Fruit fly (Drosophila melanogaster) whole organism, embryonic: Measurements from ENCODE around the gene Trm1.
A peak's percentile ranks its signal among the peaks of the same experiment; 100 is the strongest.

Source experiments
- CG10274 ChIP-seq: fragments of 200-800 bp; sonication (Bioruptor generic); optimal IDR thresholded peaks from 3 replicates; lab custom pipeline; 2017; ENCODE audit warnings: missing biosample characterization, mild to moderate bottlenecking, missing genetic modification characterization
- CG11085 ChIP-seq: fragments of 200-800 bp; sonication (Bioruptor generic); IDR thresholded peaks from 2 replicates; pipeline ENCODE4 v1.3.6; 2022; ENCODE audit warnings: missing biosample characterization, missing genetic modification characterization
- CG12071 ChIP-seq: fragments of 200-800 bp; sonication (Bioruptor generic); optimal IDR thresholded peaks from 3 replicates; lab custom pipeline; 2018; ENCODE audit warnings: missing biosample characterization, mild to moderate bottlenecking, missing genetic modification characterization
- CG12104 ChIP-seq: fragments of 200-800 bp; sonication (Bioruptor generic); optimal IDR thresholded peaks from 3 replicates; lab custom pipeline; 2016; ENCODE audit warnings: missing biosample characterization, missing genetic modification characterization
- CG12155 ChIP-seq: fragments of 200-800 bp; sonication (Bioruptor generic); optimal IDR thresholded peaks from 3 replicates; lab custom pipeline; 2016; ENCODE audit warnings: missing biosample characterization, missing genetic modification characterization
- CG12744 ChIP-seq: fragments of 200-800 bp; sonication (Bioruptor generic); optimal IDR thresholded peaks from 2 replicates; lab custom pipeline; 2016; ENCODE audit warnings: missing biosample characterization, missing genetic modification characterization
- CG17829 ChIP-seq: fragments of 200-800 bp; optimal IDR thresholded peaks from 2 replicates; lab custom pipeline; 2019; ENCODE audit warnings: missing biosample characterization, mild to moderate bottlenecking, missing genetic modification characterization, moderate library complexity
- CG18262 ChIP-seq: fragments of 200-800 bp; optimal IDR thresholded peaks from 3 replicates; lab custom pipeline; 2019; ENCODE audit warnings: missing biosample characterization, mild to moderate bottlenecking, missing genetic modification characterization, moderate library complexity
- CG1832 ChIP-seq: fragments of 200-800 bp; sonication (Bioruptor generic); optimal IDR thresholded peaks from 2 replicates; lab custom pipeline; 2017; ENCODE audit warnings: missing biosample characterization, mild to moderate bottlenecking, missing genetic modification characterization, inconsistent platforms
- CG2875 ChIP-seq: fragments of 200-800 bp; sonication (Bioruptor generic); optimal IDR thresholded peaks from 2 replicates; lab custom pipeline; 2017; ENCODE audit warnings: missing biosample characterization, mild to moderate bottlenecking, missing genetic modification characterization, missing genetic modification reagents
- CG30020 ChIP-seq: fragments of 200-800 bp; optimal IDR thresholded peaks from 2 replicates; lab custom pipeline; 2019; ENCODE audit warnings: missing biosample characterization, mild to moderate bottlenecking, missing genetic modification characterization, moderate library complexity
- CG30403 ChIP-seq: fragments of 200-800 bp; sonication (Bioruptor generic); optimal IDR thresholded peaks from 3 replicates; lab custom pipeline; 2016; ENCODE audit warnings: missing biosample characterization, missing genetic modification characterization
- CG3065 ChIP-seq: fragments of 200-800 bp; sonication (Bioruptor generic); optimal IDR thresholded peaks from 2 replicates; lab custom pipeline; 2016; ENCODE audit warnings: missing biosample characterization, missing genetic modification characterization
- CG31224 ChIP-seq: fragments of 200-800 bp; sonication (Bioruptor generic); IDR thresholded peaks from 2 replicates; pipeline ENCODE4 v1.3.6; 2022; ENCODE audit warnings: missing biosample characterization, missing genetic modification characterization
- CG32772 ChIP-seq: fragments of 200-800 bp; sonication (Bioruptor generic); IDR thresholded peaks from 2 replicates; pipeline ENCODE4 v1.3.6; 2022; ENCODE audit warnings: missing biosample characterization, missing genetic modification characterization
- CG6654 ChIP-seq: fragments of 200-800 bp; sonication (Bioruptor generic); optimal IDR thresholded peaks from 2 replicates; lab custom pipeline; 2017; ENCODE audit warnings: missing biosample characterization, mild to moderate bottlenecking, missing genetic modification characterization
- CG7928 ChIP-seq: fragments of 200-800 bp; sonication (Bioruptor generic); optimal IDR thresholded peaks from 2 replicates; lab custom pipeline; 2017; ENCODE audit warnings: missing biosample characterization, mild to moderate bottlenecking, missing genetic modification characterization
- CG7963 ChIP-seq: fragments of 200-800 bp; sonication (Bioruptor generic); IDR thresholded peaks from 3 replicates; pipeline ENCODE4 v1.3.6; 2022; ENCODE audit warnings: missing biosample characterization, missing genetic modification characterization; ENCODE audit not compliant: partially characterized antibody
- CG8944 ChIP-seq: fragments of 200-800 bp; sonication (Bioruptor generic); optimal IDR thresholded peaks from 3 replicates; lab custom pipeline; 2016; ENCODE audit warnings: missing biosample characterization, missing genetic modification characterization
- Camta ChIP-seq: fragments of 200-800 bp; sonication (Bioruptor generic); optimal IDR thresholded peaks from 2 replicates; lab custom pipeline; 2016; ENCODE audit warnings: missing biosample characterization, missing genetic modification characterization
- Chrac-16 ChIP-seq: fragments of 200-800 bp; sonication (Bioruptor generic); optimal IDR thresholded peaks from 3 replicates; lab custom pipeline; 2016; ENCODE audit warnings: missing biosample characterization, missing genetic modification characterization
- CoRest ChIP-seq: fragments of 200-800 bp; sonication (Bioruptor generic); optimal IDR thresholded peaks from 3 replicates; lab custom pipeline; 2018; ENCODE audit warnings: missing biosample characterization, mild to moderate bottlenecking, missing genetic modification characterization, moderate library complexity
- Dbx ChIP-seq: fragments of 200-800 bp; sonication (Bioruptor generic); IDR thresholded peaks from 3 replicates; pipeline ENCODE4 v1.3.6; 2022; ENCODE audit warnings: missing biosample characterization, missing genetic modification characterization
- Gsc ChIP-seq: fragments of 200-800 bp; sonication (Bioruptor generic); IDR thresholded peaks from 2 replicates; pipeline ENCODE4 v1.3.6; 2022; ENCODE audit warnings: missing biosample characterization, missing genetic modification characterization
- HHEX ChIP-seq: fragments of 200-800 bp; sonication (Bioruptor generic); optimal IDR thresholded peaks from 3 replicates; lab custom pipeline; 2017; ENCODE audit warnings: missing biosample characterization, mild to moderate bottlenecking, missing genetic modification characterization, missing genetic modification reagents
- Myb ChIP-seq: fragments of 200-800 bp; sonication (Bioruptor generic); optimal IDR thresholded peaks from 2 replicates; lab custom pipeline; 2016; ENCODE audit warnings: missing biosample characterization, missing genetic modification characterization
- NK7.1 ChIP-seq: fragments of 200-800 bp; sonication (Bioruptor generic); optimal IDR thresholded peaks from 3 replicates; lab custom pipeline; 2016; ENCODE audit warnings: missing biosample characterization, missing genetic modification characterization
- Spps ChIP-seq: fragments of 200-800 bp; sonication (Bioruptor generic); optimal IDR thresholded peaks from 2 replicates; lab custom pipeline; 2018; ENCODE audit warnings: missing biosample characterization, mild to moderate bottlenecking, missing genetic modification characterization
- abd-A ChIP-seq: fragments of 200-800 bp; sonication (Bioruptor generic); optimal IDR thresholded peaks from 3 replicates; lab custom pipeline; 2019; ENCODE audit warnings: missing biosample characterization, mild to moderate bottlenecking, missing genetic modification characterization, moderate library complexity
- bab2 ChIP-seq: fragments of 200-800 bp; sonication (Bioruptor generic); optimal IDR thresholded peaks from 2 replicates; lab custom pipeline; 2016; ENCODE audit warnings: missing biosample characterization, missing genetic modification characterization
- br ChIP-seq: fragments of >200 bp; optimal IDR thresholded peaks from 2 replicates; lab custom pipeline; 2017
- bsh ChIP-seq, 2 experiments: fragments of 200-800 bp; sonication (Bioruptor generic); optimal IDR thresholded peaks; 2 replicates each; lab custom pipeline; 2017 to 2018; ENCODE audit warnings: mild to moderate bottlenecking in 2 of 2, missing biosample characterization in 2 of 2, missing genetic modification characterization in 2 of 2, moderate library complexity in 1 of 2
- chm ChIP-seq: fragments of 200-800 bp; sonication (Bioruptor generic); IDR thresholded peaks from 2 replicates; pipeline ENCODE4 v1.3.6; 2022; ENCODE audit warnings: missing biosample characterization, missing genetic modification characterization
- chn ChIP-seq: fragments of 200-800 bp; sonication (Bioruptor generic); optimal IDR thresholded peaks from 2 replicates; lab custom pipeline; 2016; ENCODE audit warnings: missing biosample characterization, missing genetic modification characterization
- dimm ChIP-seq: fragments of 200-800 bp; sonication (Bioruptor generic); IDR thresholded peaks from 2 replicates; pipeline ENCODE4 v1.3.6; 2022; ENCODE audit warnings: missing biosample characterization, missing genetic modification characterization
- dmrt11E ChIP-seq: fragments of 200-800 bp; sonication (Bioruptor generic); optimal IDR thresholded peaks from 3 replicates; lab custom pipeline; 2018; ENCODE audit warnings: missing biosample characterization, mild to moderate bottlenecking, missing genetic modification characterization, moderate library complexity
- gcm ChIP-seq: fragments of 200-800 bp; sonication (Bioruptor generic); optimal IDR thresholded peaks from 2 replicates; lab custom pipeline; 2019; ENCODE audit warnings: missing biosample characterization, mild to moderate bottlenecking, missing genetic modification characterization, moderate library complexity
- gem ChIP-seq: fragments of 200-800 bp; sonication (Bioruptor generic); optimal IDR thresholded peaks from 2 replicates; lab custom pipeline; 2019; ENCODE audit warnings: missing biosample characterization, mild to moderate bottlenecking, missing genetic modification characterization, moderate library complexity
- grn ChIP-seq: fragments of 200-800 bp; sonication (Bioruptor generic); optimal IDR thresholded peaks from 3 replicates; lab custom pipeline; 2017; ENCODE audit warnings: missing biosample characterization, missing genetic modification characterization
- gsb-n ChIP-seq: fragments of 200-800 bp; sonication (Bioruptor generic); optimal IDR thresholded peaks from 3 replicates; lab custom pipeline; 2018; ENCODE audit warnings: missing biosample characterization, mild to moderate bottlenecking, missing genetic modification characterization
- kah ChIP-seq: fragments of 200-800 bp; sonication (Bioruptor generic); optimal IDR thresholded peaks from 2 replicates; lab custom pipeline; 2018; ENCODE audit warnings: missing biosample characterization, mild to moderate bottlenecking, missing genetic modification characterization
- ken ChIP-seq: fragments of 200-800 bp; sonication (Bioruptor generic); IDR thresholded peaks from 3 replicates; pipeline ENCODE4 v1.3.6; 2022; ENCODE audit warnings: missing biosample characterization, missing genetic modification characterization
- kni ChIP-seq: fragments of 200-800 bp; sonication (Bioruptor generic); optimal IDR thresholded peaks from 3 replicates; lab custom pipeline; 2017; ENCODE audit warnings: mild to moderate bottlenecking, missing biosample characterization, missing genetic modification reagents, missing genetic modification characterization
- mam ChIP-seq: fragments of 200-800 bp; sonication (Bioruptor generic); optimal IDR thresholded peaks from 3 replicates; lab custom pipeline; 2016; ENCODE audit warnings: missing biosample characterization, missing genetic modification characterization
- p53 ChIP-seq: fragments of 200-800 bp; sonication (Bioruptor generic); optimal IDR thresholded peaks from 2 replicates; lab custom pipeline; 2016; ENCODE audit warnings: missing biosample characterization, missing genetic modification characterization
- pnt ChIP-seq: fragments of 200-800 bp; sonication (Bioruptor generic); optimal IDR thresholded peaks from 3 replicates; lab custom pipeline; 2016; ENCODE audit warnings: missing biosample characterization, missing genetic modification characterization
- pros ChIP-seq: fragments of 200-800 bp; sonication (Bioruptor generic); optimal IDR thresholded peaks from 3 replicates; lab custom pipeline; 2019; ENCODE audit warnings: missing biosample characterization, mild to moderate bottlenecking, missing genetic modification characterization, moderate library complexity
- scrt ChIP-seq: fragments of 200-800 bp; sonication (Bioruptor generic); optimal IDR thresholded peaks from 2 replicates; lab custom pipeline; 2018; ENCODE audit warnings: missing biosample characterization, mild to moderate bottlenecking, missing genetic modification characterization, moderate library complexity
- sens-2 ChIP-seq: fragments of 200-800 bp; sonication (Bioruptor generic); IDR thresholded peaks from 2 replicates; pipeline ENCODE4 v1.3.6; 2022; ENCODE audit warnings: missing biosample characterization, missing genetic modification characterization
- stc ChIP-seq: fragments of 200-800 bp; sonication (Bioruptor generic); IDR thresholded peaks from 2 replicates; pipeline ENCODE4 v1.3.6; 2022; ENCODE audit warnings: missing biosample characterization, missing genetic modification characterization
- zen2 ChIP-seq: fragments of 200-800 bp; sonication (Bioruptor generic); IDR thresholded peaks from 3 replicates; pipeline ENCODE4 v1.3.6; 2022; ENCODE audit warnings: missing biosample characterization, missing genetic modification characterization; ENCODE audit not compliant: partially characterized antibody

The Trm1 gene

DNA sequence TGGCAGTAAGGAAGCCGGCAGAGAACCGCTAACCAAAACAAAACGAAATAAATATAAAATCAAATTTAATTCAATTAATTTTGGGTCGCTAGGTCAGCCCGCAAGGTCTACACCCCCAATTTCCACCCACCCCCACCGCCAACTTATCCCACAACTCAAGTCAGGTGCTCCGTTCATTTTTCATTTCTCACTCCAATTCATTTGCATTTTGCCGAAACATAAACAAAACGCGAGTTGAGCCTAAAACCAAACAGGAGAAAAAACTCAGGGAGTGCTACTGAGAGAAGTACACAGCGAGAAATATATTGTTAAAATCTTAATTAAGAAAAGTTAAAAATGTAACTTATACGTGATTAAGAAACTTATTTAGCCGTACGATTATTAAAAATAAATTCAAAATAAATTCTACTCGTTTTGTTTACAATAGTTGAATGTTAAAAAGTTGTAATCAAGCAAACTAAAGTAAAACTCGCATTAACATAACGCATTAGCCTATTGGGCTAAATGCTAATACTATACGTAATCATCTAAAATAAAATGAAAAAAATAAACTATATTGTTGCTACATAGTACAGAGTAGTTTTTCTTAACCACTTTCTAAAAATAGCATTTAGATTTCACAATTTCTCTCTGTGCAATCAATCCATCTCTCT lies 12.2 kb upstream of the Trm1 start (continued):
- TF ChIP-seq CG17829 (tag; lab: Kevin White, UChicago) (peak; percentile 11), gem (tag; lab: Kevin White, UChicago) (peak; percentile 65), gcm (GFP tag; lab: Kevin White, UChicago) (no peak), gsb-n (tag; lab: Kevin White, UChicago) (no peak), CG7928 (GFP tag; lab: Kevin White, UChicago) (no peak), Spps (tag; lab: Kevin White, UChicago) (no peak), CG12155 (GFP tag; lab: Kevin White, UChicago) (no peak), HHEX (GFP tag; lab: Kevin White, UChicago) (no peak), bab2 (GFP tag; lab: Kevin White, UChicago) (no peak), stc (GFP tag; lab: Robert Waterston, UW) (no peak), CoRest (tag; lab: Kevin White, UChicago) (peak; percentile 46), abd-A (tag; lab: Kevin White, UChicago) (no peak), kah (GFP tag; lab: Kevin White, UChicago) (no peak), CG30403 (GFP tag; lab: Kevin White, UChicago) (peak; percentile 53), Myb (no peak), pros (GFP tag; lab: Kevin White, UChicago) (no peak), Gsc (GFP tag; lab: Robert Waterston, UW) (no peak), dimm (GFP tag; lab: Robert Waterston, UW) (no peak), zen2 (GFP tag; lab: Robert Waterston, UW) (no peak), NK7.1 (GFP tag; lab: Kevin White, UChicago) (no peak), dmrt11E (tag; lab: Kevin White, UChicago) (peak; percentile 42), CG32772 (no peak), scrt (GFP tag; lab: Kevin White, UChicago) (no peak), p53 (GFP tag; lab: Kevin White, UChicago) (no peak), CG2875 (GFP tag; lab: Kevin White, UChicago) (no peak), br (no peak), CG12104 (GFP tag; lab: Kevin White, UChicago) (no peak), chn (GFP tag; lab: Kevin White, UChicago) (no peak), Camta (GFP tag; lab: Kevin White, UChicago) (no peak), CG11085 (GFP tag; lab: Robert Waterston, UW) (no peak), CG12744 (GFP tag; lab: Kevin White, UChicago) (no peak), CG6654 (GFP tag; lab: Kevin White, UChicago) (no peak), CG7963 (GFP tag; lab: Robert Waterston, UW) (no peak), CG1832 (GFP tag; lab: Kevin White, UChicago) (no peak), chm (GFP tag; lab: Robert Waterston, UW) (no peak), Dbx (GFP tag; lab: Robert Waterston, UW) (no peak), mam (GFP tag; lab: Kevin White, UChicago) (no peak), CG8944 (GFP tag; lab: Kevin White, UChicago) (no peak), pnt (GFP tag; lab: Kevin White, UChicago) (no peak), CG12071 (GFP tag; lab: Kevin White, UChicago) (no peak), CG18262 (tag; lab: Kevin White, UChicago) (peak; percentile 63), CG30020 (tag; lab: Kevin White, UChicago) (no peak), CG10274 (no peak), ken (GFP tag; lab: Robert Waterston, UW) (no peak), CG3065 (no peak), sens-2 (GFP tag; lab: Robert Waterston, UW) (no peak), bsh (GFP tag; optimal IDR thresholded peaks at IDR 0.05; lab: Kevin White, UChicago) (peak in 1 of 2 experiments; percentile 16), grn (GFP tag; lab: Kevin White, UChicago) (no peak), CG31224 (no peak), kni (GFP tag; lab: Kevin White, UChicago) (no peak), Chrac-16 (GFP tag; lab: Kevin White, UChicago) (no peak)
